Worm (Caenorhabditis elegans): Measurements from ENCODE around the gene fkb-1.
A peak's percentile ranks its signal among the peaks of the same experiment; 100 is the strongest.

The fkb-1 gene

DNA sequence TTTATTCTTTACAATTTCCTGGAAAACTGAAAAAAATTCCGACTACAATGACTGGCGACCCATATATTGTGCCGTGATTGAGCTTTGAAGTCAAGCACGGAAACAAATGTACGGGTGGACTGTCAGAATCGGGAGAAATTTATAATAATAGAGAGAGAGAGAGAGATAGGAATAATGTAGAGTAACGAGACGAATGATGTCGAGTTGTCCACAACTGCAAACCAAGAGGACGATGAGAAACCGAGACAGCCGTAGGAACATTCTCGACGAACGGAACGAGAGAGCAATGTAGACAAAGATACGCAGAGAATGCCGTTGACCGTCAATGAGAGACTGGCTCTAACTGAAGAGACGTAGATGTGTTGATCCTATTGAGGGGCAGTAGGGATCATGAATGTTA is 8.8 kb upstream of the fkb-1 start (continued):
- 0 out of 2 replicates have a peak, but pooled peaks have one; percentile 23 for TF ChIP-seq sox-2 (GFP tag; IDR thresholded peaks at IDR 0.05)
- TF ChIP-seq elt-4 (tag; optimal IDR thresholded peaks at IDR 0.05), result no peak

DNA sequence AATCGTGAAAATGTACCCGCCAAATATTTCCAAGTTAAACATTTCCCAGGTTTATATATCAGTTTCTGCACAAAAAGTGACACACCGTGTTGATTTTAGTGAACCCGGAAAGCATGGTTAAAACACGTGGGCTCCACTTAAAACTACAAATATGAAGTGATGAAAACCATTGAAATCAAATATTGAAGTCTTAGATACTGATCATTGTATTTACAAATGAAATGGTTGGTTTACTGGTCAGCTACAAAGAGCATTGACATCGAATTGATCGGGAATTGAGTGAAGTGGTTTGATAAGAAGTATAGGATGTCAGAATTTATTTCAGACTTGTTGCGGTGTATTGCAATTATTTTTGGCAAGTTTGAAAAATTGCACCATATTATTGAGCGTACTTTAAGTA is 7.0 kb upstream of the fkb-1 start, which contains the start of gene hrg-5:
TSS of gene hrg-5 (minus strand) at position 17 of the 400 bp plus-strand sequence.
- no peak for TF ChIP-seq T23F11.4 (GFP tag; optimal IDR thresholded peaks at IDR 0.05)
- no peak for TF ChIP-seq ets-4 (tag; optimal IDR thresholded peaks at IDR 0.05)
- no peak for TF ChIP-seq hlh-8 (tag; optimal IDR thresholded peaks at IDR 0.05)
- TF ChIP-seq lin-11 (tag; optimal IDR thresholded peaks at IDR 0.05), result no peak
- no peak for TF ChIP-seq ceh-31 (tag; optimal IDR thresholded peaks at IDR 0.05)
- TF ChIP-seq gmeb-2 (tag; optimal IDR thresholded peaks at IDR 0.05), result no peak
- no peak for TF ChIP-seq ref-2 (tag; optimal IDR thresholded peaks at IDR 0.05)
- no peak for TF ChIP-seq che-1 (tag; optimal IDR thresholded peaks at IDR 0.05)
- TF ChIP-seq pros-1 (tag; optimal IDR thresholded peaks at IDR 0.05), result no peak
- no peak for TF ChIP-seq fax-1 (tag; optimal IDR thresholded peaks at IDR 0.05)
- TF ChIP-seq odd-2 (tag; optimal IDR thresholded peaks at IDR 0.05), result no peak
- no peak for TF ChIP-seq ceh-2 (tag; optimal IDR thresholded peaks at IDR 0.05)

DNA sequence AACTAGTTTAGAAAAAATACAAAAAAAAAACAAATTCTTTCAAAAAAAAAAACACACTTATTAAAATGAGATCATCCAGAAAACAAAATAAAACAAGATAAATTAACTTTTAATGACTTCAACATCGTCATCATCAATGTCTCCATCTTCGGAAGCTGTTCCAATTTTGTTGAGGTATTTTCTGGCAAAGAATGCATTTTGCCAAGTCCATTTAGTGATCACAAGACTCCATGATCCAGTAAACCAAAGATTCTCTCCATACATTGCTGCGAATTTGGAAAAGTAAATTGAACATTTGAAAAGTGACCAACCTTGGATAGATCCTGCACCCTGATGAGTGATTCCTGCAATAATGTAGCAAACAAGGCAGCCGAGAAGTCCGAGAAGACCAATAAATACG is 6.3 kb upstream of the fkb-1 start:
- TF ChIP-seq pag-3 (tag; optimal IDR thresholded peaks at IDR 0.05; ENCODE audit: borderline replicate concordance), result no peak
- no peak for TF ChIP-seq odd-2 (tag; optimal IDR thresholded peaks at IDR 0.05)
- no peak for TF ChIP-seq fax-1 (tag; optimal IDR thresholded peaks at IDR 0.05)
- TF ChIP-seq ceh-14 (tag; optimal IDR thresholded peaks at IDR 0.05), result no peak
- no peak for TF ChIP-seq madf-2 (tag; optimal IDR thresholded peaks at IDR 0.05)
- TF ChIP-seq ceh-2 (tag; optimal IDR thresholded peaks at IDR 0.05), result no peak
- TF ChIP-seq lim-6 (tag; optimal IDR thresholded peaks at IDR 0.05), result no peak
- TF ChIP-seq nhr-11 (tag; optimal IDR thresholded peaks at IDR 0.05), result no peak
- no peak for TF ChIP-seq unc-86 (tag; optimal IDR thresholded peaks at IDR 0.05)
- no peak for TF ChIP-seq ztf-16 (tag; optimal IDR thresholded peaks at IDR 0.05)
- no peak for TF ChIP-seq ceh-6 (GFP tag; optimal IDR thresholded peaks at IDR 0.05)
- TF ChIP-seq che-1 (tag; optimal IDR thresholded peaks at IDR 0.05), result no peak
- no peak for TF ChIP-seq unc-42 (tag; optimal IDR thresholded peaks at IDR 0.05)
- TF ChIP-seq dve-1 (tag; optimal IDR thresholded peaks at IDR 0.05), result no peak
- no peak for TF ChIP-seq ceh-22 (tag; optimal IDR thresholded peaks at IDR 0.05)
- no peak for TF ChIP-seq fkh-6 (tag; optimal IDR thresholded peaks at IDR 0.05)
- no peak for TF ChIP-seq nfya-1 (tag; optimal IDR thresholded peaks at IDR 0.05)
- TF ChIP-seq hlh-8 (tag; optimal IDR thresholded peaks at IDR 0.05), result no peak
- no peak for TF ChIP-seq syd-9 (tag; optimal IDR thresholded peaks at IDR 0.05)
- TF ChIP-seq gmeb-2 (tag; optimal IDR thresholded peaks at IDR 0.05), result no peak

DNA sequence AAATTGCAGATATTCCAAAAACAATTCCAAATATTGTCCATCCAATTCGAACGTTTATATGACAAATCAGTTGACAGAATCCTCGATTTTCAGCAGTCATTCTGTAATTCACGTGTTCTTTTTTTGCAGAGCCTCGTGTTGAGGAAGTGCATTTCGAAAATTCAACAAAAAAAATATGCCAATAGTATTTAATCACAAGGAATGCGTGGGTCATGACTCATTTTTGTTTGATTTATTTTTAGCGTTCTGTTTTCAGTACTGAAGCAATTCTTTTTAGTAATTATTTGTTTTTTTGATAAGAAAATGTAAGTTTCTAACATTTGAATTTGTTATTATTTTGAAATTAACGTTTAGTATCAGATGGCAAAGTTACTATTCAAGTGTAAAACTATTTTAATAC is 5.5 kb upstream of the fkb-1 start, which contains the start of gene hrg-4:
TSS of gene hrg-4 (minus strand) at position 101 of the 400 bp plus-strand sequence.
- TF ChIP-seq unc-42 (tag; optimal IDR thresholded peaks at IDR 0.05), result no peak
- TF ChIP-seq ceh-19 (GFP tag; optimal IDR thresholded peaks at IDR 0.05), result no peak
- no peak for TF ChIP-seq ceh-48 (tag; optimal IDR thresholded peaks at IDR 0.05)
- no peak for TF ChIP-seq tbx-2 (tag; optimal IDR thresholded peaks at IDR 0.05)
- TF ChIP-seq sdc-2 (tag; optimal IDR thresholded peaks at IDR 0.05), result no peak
- TF ChIP-seq ceh-22 (tag; optimal IDR thresholded peaks at IDR 0.05), result no peak
- no peak for TF ChIP-seq unc-3 (GFP tag; conservative IDR thresholded peaks at IDR 0.05)
- no peak for TF ChIP-seq unc-3 (tag; optimal IDR thresholded peaks at IDR 0.05)
- TF ChIP-seq che-1 (tag; optimal IDR thresholded peaks at IDR 0.05), result no peak
- TF ChIP-seq hlh-13 (GFP tag; optimal IDR thresholded peaks at IDR 0.05), result no peak
- TF ChIP-seq pros-1 (tag; optimal IDR thresholded peaks at IDR 0.05), result no peak
- no peak for TF ChIP-seq nfya-1 (tag; optimal IDR thresholded peaks at IDR 0.05)
- no peak for TF ChIP-seq ets-4 (tag; optimal IDR thresholded peaks at IDR 0.05)

DNA sequence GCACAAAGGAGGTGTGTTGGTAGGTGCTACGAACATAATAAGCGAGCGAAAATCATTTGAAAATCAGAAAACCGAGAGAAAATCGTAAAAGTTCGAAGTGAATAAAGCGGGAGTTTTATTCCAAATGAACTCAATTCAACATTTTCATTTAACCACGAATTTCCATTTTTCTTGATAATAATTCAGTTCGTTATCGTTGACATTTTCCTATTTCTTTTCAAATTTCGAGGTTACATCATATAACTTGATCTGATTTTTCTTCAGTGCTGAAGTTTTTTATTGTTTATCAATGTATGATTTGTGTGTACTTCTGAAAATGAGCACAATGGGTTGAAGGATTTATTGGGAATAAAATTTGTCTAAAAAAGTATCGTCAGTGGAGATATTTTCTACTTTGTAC is 4.7 kb upstream of the fkb-1 start:
- no peak for TF ChIP-seq unc-42 (tag; optimal IDR thresholded peaks at IDR 0.05)
- no peak for TF ChIP-seq eyg-1 (tag; optimal IDR thresholded peaks at IDR 0.05)
- no peak for TF ChIP-seq pha-2 (tag; optimal IDR thresholded peaks at IDR 0.05)
- no peak for TF ChIP-seq pqm-1 (tag; optimal IDR thresholded peaks at IDR 0.05)
- no peak for TF ChIP-seq unc-3 (GFP tag; conservative IDR thresholded peaks at IDR 0.05)
- TF ChIP-seq unc-3 (tag; optimal IDR thresholded peaks at IDR 0.05), result no peak
- TF ChIP-seq ztf-16 (tag; optimal IDR thresholded peaks at IDR 0.05), result no peak
- TF ChIP-seq npax-4 (tag; optimal IDR thresholded peaks at IDR 0.05), result no peak
- no peak for TF ChIP-seq che-1 (tag; optimal IDR thresholded peaks at IDR 0.05)

Data from whole organism, late embryonic.